Fruit fly (Drosophila melanogaster): ENCODE measurements around the gene dhd.

Gene dhd

DNA sequence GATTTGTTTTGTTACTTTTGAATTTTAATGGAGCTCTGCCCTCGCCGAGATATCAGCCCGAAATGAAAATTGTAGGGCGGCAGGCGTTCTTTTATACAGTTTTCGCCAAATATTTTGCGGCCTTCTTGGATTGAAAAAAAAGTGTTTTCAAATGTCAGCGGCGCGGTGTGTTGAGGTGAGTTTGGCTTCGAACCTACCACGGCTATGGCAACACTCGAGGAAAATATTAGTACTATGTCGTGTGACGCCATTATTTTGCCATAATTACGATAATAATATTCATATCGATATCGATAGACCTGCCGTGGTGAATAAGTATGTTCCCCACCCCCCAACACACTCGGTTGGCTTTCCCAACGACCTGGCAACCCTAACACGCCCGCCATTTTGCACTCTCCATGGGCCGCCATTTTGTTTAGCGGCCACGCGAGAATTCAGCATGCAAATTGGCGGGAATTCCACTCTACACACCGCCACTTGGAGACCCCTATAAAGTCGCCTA, at the start of gene dhd, which contains the start of gene TrxT:
Gene dhd (plus strand): TSS at position 334 of the 502 bp plus-strand sequence.
Gene TrxT (minus strand): TSS at position 51 of the 502 bp plus-strand sequence.
- no peak for TF ChIP-seq CG17806 (tag; optimal IDR thresholded peaks at IDR 0.05)
- peak; percentile 69 for TF ChIP-seq fd96Ca (GFP tag; IDR thresholded peaks at IDR 0.05)
- peak; percentile 88 for TF ChIP-seq CG4496 (GFP tag; IDR thresholded peaks at IDR 0.05)
- TF ChIP-seq CG10348 (GFP tag; IDR thresholded peaks at IDR 0.05) = no peak
- no peak for TF ChIP-seq Pif1B (GFP tag; optimal IDR thresholded peaks at IDR 0.05)
- no peak for TF ChIP-seq CG13204 (GFP tag; optimal IDR thresholded peaks at IDR 0.05)
- peak; percentile 49; the same call in 1 of the 2 replicates for TF ChIP-seq CG32121 (GFP tag; IDR thresholded peaks at IDR 0.05)
- peak; percentile 63 for TF ChIP-seq Ets98B (GFP tag; IDR thresholded peaks at IDR 0.05)
- no peak for TF ChIP-seq Snoo (tag; optimal IDR thresholded peaks at IDR 0.05)
- no peak for TF ChIP-seq CG9948 (tag; optimal IDR thresholded peaks at IDR 0.05)
- no peak for TF ChIP-seq CG12605 (GFP tag; IDR thresholded peaks at IDR 0.05)
- no peak for TF ChIP-seq Pif1A (GFP tag; optimal IDR thresholded peaks at IDR 0.05)
- TF ChIP-seq CG34367 (tag; optimal IDR thresholded peaks at IDR 0.05) = peak; percentile 40
- no peak for TF ChIP-seq CG14655 (GFP tag; optimal IDR thresholded peaks at IDR 0.05)
- no peak for TF ChIP-seq EcR (GFP tag; optimal IDR thresholded peaks at IDR 0.05)
- TF ChIP-seq CG8159 (tag; optimal IDR thresholded peaks at IDR 0.05) = peak; percentile 46
- peak; percentile 21 for TF ChIP-seq CG15710 (tag; optimal IDR thresholded peaks at IDR 0.05)
- no peak for TF ChIP-seq CG8301 (tag; optimal IDR thresholded peaks at IDR 0.05)
- no peak for TF ChIP-seq D1 (tag; optimal IDR thresholded peaks at IDR 0.05)
- no peak for TF ChIP-seq rn (GFP tag; IDR thresholded peaks at IDR 0.05)
- peak; percentile 34 for TF ChIP-seq gl (tag; optimal IDR thresholded peaks at IDR 0.05)

- TF ChIP-seq D1 (tag; optimal IDR thresholded peaks at IDR 0.05) (no peak), CG8159 (tag; optimal IDR thresholded peaks at IDR 0.05) (peak; percentile 2), CG9948 (tag; optimal IDR thresholded peaks at IDR 0.05) (no peak), Pif1B (GFP tag; optimal IDR thresholded peaks at IDR 0.05) (no peak), CG15710 (tag; optimal IDR thresholded peaks at IDR 0.05) (no peak), fd96Ca (GFP tag; IDR thresholded peaks at IDR 0.05) (no peak)
Measured at dm6 chrX:5285835-5286234, 26.1 kb upstream of the dhd start.

DNA sequence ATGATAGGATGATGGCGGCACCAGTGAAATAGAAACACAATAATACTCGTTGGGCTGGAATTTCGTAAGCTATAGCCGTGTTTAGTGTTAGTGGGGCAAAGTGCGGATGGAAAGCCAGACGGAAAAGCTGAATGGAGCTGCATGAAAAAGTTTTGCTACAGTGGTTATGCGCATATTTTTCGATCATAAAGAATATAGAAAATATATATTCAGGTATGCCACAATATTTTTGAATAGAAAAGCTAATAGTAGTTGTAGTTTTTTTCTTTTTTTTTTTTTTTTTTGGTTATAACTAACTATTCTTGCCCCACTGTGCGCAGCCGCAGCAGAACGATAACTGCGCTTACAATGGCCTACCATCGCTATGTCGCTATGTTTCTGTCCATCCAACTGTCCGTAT, 25.5 kb upstream of the dhd start:
- TF ChIP-seq CG14655 (GFP tag; optimal IDR thresholded peaks at IDR 0.05) = no peak

dm6 chrX:5289692-5290091, 22.3 kb upstream of the dhd start:
- TF ChIP-seq fd96Ca (GFP tag; IDR thresholded peaks at IDR 0.05) (no peak), CG32121 (GFP tag; IDR thresholded peaks at IDR 0.05) (no peak), CG12605 (GFP tag; IDR thresholded peaks at IDR 0.05) (no peak), CG10348 (GFP tag; IDR thresholded peaks at IDR 0.05) (no peak), Pif1A (GFP tag; optimal IDR thresholded peaks at IDR 0.05) (no peak), CG8159 (tag; optimal IDR thresholded peaks at IDR 0.05) (no peak), Pif1B (GFP tag; optimal IDR thresholded peaks at IDR 0.05) (no peak), CG9948 (tag; optimal IDR thresholded peaks at IDR 0.05) (no peak), CG14655 (GFP tag; optimal IDR thresholded peaks at IDR 0.05) (no peak), rn (GFP tag; IDR thresholded peaks at IDR 0.05) (no peak), CG15710 (tag; optimal IDR thresholded peaks at IDR 0.05) (no peak), CG4496 (GFP tag; IDR thresholded peaks at IDR 0.05) (no peak), CG8301 (tag; optimal IDR thresholded peaks at IDR 0.05) (no peak), gl (tag; optimal IDR thresholded peaks at IDR 0.05) (no peak), CG17806 (tag; optimal IDR thresholded peaks at IDR 0.05) (no peak), D1 (tag; optimal IDR thresholded peaks at IDR 0.05) (no peak)

DNA sequence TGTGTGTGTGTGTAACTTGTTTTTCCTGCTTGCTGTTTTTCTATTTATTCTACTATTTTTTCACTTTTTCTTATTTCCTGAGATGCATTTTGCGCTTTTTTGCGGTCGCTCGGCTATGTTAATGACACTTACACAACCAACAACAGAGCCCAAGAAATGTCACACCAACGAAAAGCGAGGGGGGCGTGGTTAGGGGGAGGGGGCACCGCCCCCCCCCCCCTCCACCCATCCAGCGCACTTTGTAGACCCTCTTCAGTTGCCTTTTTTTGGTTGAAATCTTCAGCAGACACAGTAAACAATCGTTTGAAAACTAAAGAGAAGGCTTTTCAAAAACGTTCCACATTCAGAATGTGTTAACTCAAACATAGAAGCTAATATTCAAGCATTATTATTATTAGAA, 18.8 kb upstream of the dhd start:
- no peak for TF ChIP-seq CG14655 (GFP tag; optimal IDR thresholded peaks at IDR 0.05)
- TF ChIP-seq CG13204 (GFP tag; optimal IDR thresholded peaks at IDR 0.05) = no peak
- no peak for TF ChIP-seq CG17806 (tag; optimal IDR thresholded peaks at IDR 0.05)
- no peak for TF ChIP-seq CG34367 (tag; optimal IDR thresholded peaks at IDR 0.05)
- no peak for TF ChIP-seq CG9948 (tag; optimal IDR thresholded peaks at IDR 0.05)
- no peak for TF ChIP-seq Ets98B (GFP tag; IDR thresholded peaks at IDR 0.05)

dm6 chrX:5295766-5296165, 16.2 kb upstream of the dhd start, which contains the start of gene CG42749:
CG42749 (plus strand) TSS chrX:5296066.
- TF ChIP-seq Pif1B (GFP tag; optimal IDR thresholded peaks at IDR 0.05) = no peak
- TF ChIP-seq CG14655 (GFP tag; optimal IDR thresholded peaks at IDR 0.05) = no peak
- no peak for TF ChIP-seq fd96Ca (GFP tag; IDR thresholded peaks at IDR 0.05)
- TF ChIP-seq CG9948 (tag; optimal IDR thresholded peaks at IDR 0.05) = no peak
- no peak for TF ChIP-seq CG34367 (tag; optimal IDR thresholded peaks at IDR 0.05)
- TF ChIP-seq CG32121 (GFP tag; IDR thresholded peaks at IDR 0.05) = no peak
- no peak for TF ChIP-seq CG8301 (tag; optimal IDR thresholded peaks at IDR 0.05)
- TF ChIP-seq CG12605 (GFP tag; IDR thresholded peaks at IDR 0.05) = no peak
- no peak for TF ChIP-seq Pif1A (GFP tag; optimal IDR thresholded peaks at IDR 0.05)

DNA sequence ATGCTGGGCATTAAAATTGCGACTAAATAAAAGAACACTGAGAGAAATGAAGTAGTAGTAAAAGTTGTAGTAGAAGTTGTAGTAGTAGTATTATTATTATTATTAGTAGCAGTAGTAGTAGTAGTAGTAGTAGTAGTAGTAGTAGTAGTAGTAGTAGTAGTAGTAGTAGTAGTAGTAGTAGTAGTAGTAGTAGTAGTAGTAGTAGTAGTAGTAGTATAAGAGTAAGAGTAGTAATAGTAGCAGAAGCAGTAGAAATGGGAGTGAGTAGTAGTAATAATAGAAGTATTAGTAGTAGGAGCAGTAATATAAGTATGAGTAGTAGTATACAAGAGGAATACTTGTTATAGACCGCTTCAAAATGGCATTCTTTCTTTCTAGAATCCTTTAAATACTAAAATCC, 12.0 kb upstream of the dhd start:
- TF ChIP-seq CG8159 (tag; optimal IDR thresholded peaks at IDR 0.05) = peak; percentile 36
- no peak for TF ChIP-seq CG13204 (GFP tag; optimal IDR thresholded peaks at IDR 0.05)
